Fruit fly (Drosophila melanogaster) whole organism, embryonic: ENCODE results near the gene Iru.

Source experiments
- Adf1 ChIP-seq: fragments of 200-800 bp; sonication (Bioruptor generic); IDR thresholded peaks from 2 replicates; pipeline ENCODE4 v1.3.6; 2022; ENCODE audit warnings: missing biosample characterization, missing genetic modification characterization
- BtbVII ChIP-seq: fragments of 200-800 bp; sonication (Bioruptor generic); optimal IDR thresholded peaks from 3 replicates; lab custom pipeline; 2017; ENCODE audit warnings: missing biosample characterization, mild to moderate bottlenecking, missing genetic modification characterization
- CG10462 ChIP-seq: fragments of 200-800 bp; sonication (Bioruptor generic); optimal IDR thresholded peaks from 2 replicates; lab custom pipeline; 2016; ENCODE audit warnings: missing biosample characterization, missing genetic modification characterization
- CG10543 ChIP-seq: fragments of 200-800 bp; sonication (Bioruptor generic); optimal IDR thresholded peaks from 3 replicates; lab custom pipeline; 2017; ENCODE audit warnings: missing biosample characterization, mild to moderate bottlenecking, missing genetic modification characterization, moderate library complexity
- CG11093 ChIP-seq: fragments of 200-800 bp; sonication (Bioruptor generic); IDR thresholded peaks from 3 replicates; pipeline ENCODE4 v1.3.6; 2022; ENCODE audit warnings: missing biosample characterization, missing genetic modification characterization
- CG11456 ChIP-seq: fragments of 200-800 bp; sonication (Bioruptor generic); IDR thresholded peaks from 3 replicates; pipeline ENCODE4 v1.3.6; 2022; ENCODE audit warnings: missing biosample characterization, missing genetic modification characterization
- CG12071 ChIP-seq: fragments of 200-800 bp; sonication (Bioruptor generic); optimal IDR thresholded peaks from 3 replicates; lab custom pipeline; 2018; ENCODE audit warnings: missing biosample characterization, mild to moderate bottlenecking, missing genetic modification characterization
- CG12155 ChIP-seq: fragments of 200-800 bp; sonication (Bioruptor generic); optimal IDR thresholded peaks from 3 replicates; lab custom pipeline; 2016; ENCODE audit warnings: missing biosample characterization, missing genetic modification characterization
- CG13287 ChIP-seq: fragments of 200-800 bp; sonication (Bioruptor generic); IDR thresholded peaks from 2 replicates; pipeline ENCODE4 v1.3.6; 2022; ENCODE audit warnings: missing biosample characterization, missing genetic modification characterization; ENCODE audit not compliant: partially characterized antibody
- CG14860 ChIP-seq: fragments of 200-800 bp; sonication (Bioruptor generic); IDR thresholded peaks from 3 replicates; pipeline ENCODE4 v1.3.6; 2022; ENCODE audit warnings: missing biosample characterization, missing genetic modification characterization; ENCODE audit not compliant: partially characterized antibody
- CG15073 ChIP-seq: fragments of 200-800 bp; sonication (Bioruptor generic); optimal IDR thresholded peaks from 2 replicates; lab custom pipeline; 2016; ENCODE audit warnings: missing biosample characterization, missing genetic modification characterization
- CG15269 ChIP-seq: fragments of 200-800 bp; sonication (Bioruptor generic); optimal IDR thresholded peaks from 2 replicates; lab custom pipeline; 2018; ENCODE audit warnings: missing biosample characterization, mild to moderate bottlenecking, missing genetic modification characterization, moderate library complexity
- CG1603 ChIP-seq: fragments of 200-800 bp; sonication (Bioruptor generic); optimal IDR thresholded peaks from 2 replicates; lab custom pipeline; 2019; ENCODE audit warnings: missing biosample characterization, mild to moderate bottlenecking, missing genetic modification characterization, moderate library complexity
- CG3281 ChIP-seq: fragments of 200-800 bp; sonication (Bioruptor generic); optimal IDR thresholded peaks from 3 replicates; lab custom pipeline; 2017; ENCODE audit warnings: missing biosample characterization, mild to moderate bottlenecking, missing genetic modification characterization
- CG34224 ChIP-seq: fragments of 200-800 bp; sonication (Bioruptor generic); IDR thresholded peaks from 3 replicates; pipeline ENCODE4 v1.3.6; 2022; ENCODE audit warnings: missing biosample characterization, missing genetic modification characterization; ENCODE audit not compliant: partially characterized antibody
- CG3838 ChIP-seq: fragments of 200-800 bp; sonication (Bioruptor generic); optimal IDR thresholded peaks from 3 replicates; lab custom pipeline; 2016; ENCODE audit warnings: missing biosample characterization, missing genetic modification characterization
- CG6813 ChIP-seq: fragments of 200-800 bp; sonication (Bioruptor generic); optimal IDR thresholded peaks from 2 replicates; lab custom pipeline; 2017; ENCODE audit warnings: missing biosample characterization, missing genetic modification characterization, mild to moderate bottlenecking, moderate library complexity, missing genetic modification reagents
- CG7987 ChIP-seq: fragments of 200-800 bp; sonication (Bioruptor generic); optimal IDR thresholded peaks from 2 replicates; lab custom pipeline; 2018; ENCODE audit warnings: missing biosample characterization, mild to moderate bottlenecking, missing genetic modification characterization, moderate library complexity
- CG8924 ChIP-seq: fragments of 200-800 bp; optimal IDR thresholded peaks from 3 replicates; lab custom pipeline; 2019; ENCODE audit warnings: missing biosample characterization, mild to moderate bottlenecking, missing genetic modification characterization, moderate library complexity
- D ChIP-seq, 2 experiments: fragments of 200-800 bp in 1 of 2; fragments of >200 bp in 1 of 2; sonication (Bioruptor generic) in 1 of 2; optimal IDR thresholded peaks; 2 replicates in 1 of 2; 3 replicates in 1 of 2; lab custom pipeline; 2017; ENCODE audit warnings: mild to moderate bottlenecking in 1 of 2, missing biosample characterization in 1 of 2, missing genetic modification characterization in 1 of 2, missing genetic modification reagents in 1 of 2
- D19A ChIP-seq: fragments of 200-800 bp; optimal IDR thresholded peaks from 3 replicates; lab custom pipeline; 2019; ENCODE audit warnings: missing biosample characterization, mild to moderate bottlenecking, missing genetic modification characterization, moderate library complexity
- Dref ChIP-seq: fragments of 200-800 bp; sonication (Bioruptor generic); IDR thresholded peaks from 2 replicates; pipeline ENCODE4 v1.3.6; 2022; ENCODE audit warnings: missing biosample characterization, missing genetic modification characterization
- E2f1 ChIP-seq: fragments of 200-800 bp; sonication (Bioruptor generic); IDR thresholded peaks from 2 replicates; pipeline ENCODE4 v1.3.6; 2022; ENCODE audit warnings: missing biosample characterization, missing genetic modification characterization
- ERR ChIP-seq: fragments of 200-800 bp; sonication (Bioruptor generic); optimal IDR thresholded peaks from 2 replicates; lab custom pipeline; 2016; ENCODE audit warnings: missing biosample characterization, missing genetic modification characterization
- HLH3B ChIP-seq: fragments of 200-800 bp; sonication (Bioruptor generic); IDR thresholded peaks from 2 replicates; pipeline ENCODE4 v1.3.6; 2022; ENCODE audit warnings: missing biosample characterization, missing genetic modification characterization
- Kr ChIP-seq: fragments of 200-800 bp; sonication (Bioruptor generic); optimal IDR thresholded peaks from 2 replicates; lab custom pipeline; 2017; ENCODE audit warnings: missing biosample characterization, mild to moderate bottlenecking, missing genetic modification characterization
- Mes4 ChIP-seq: fragments of 200-800 bp; sonication (Bioruptor generic); optimal IDR thresholded peaks from 2 replicates; lab custom pipeline; 2016; ENCODE audit warnings: missing biosample characterization, missing genetic modification characterization
- Ptx1 ChIP-seq: fragments of 200-800 bp; sonication (Bioruptor generic); IDR thresholded peaks from 2 replicates; pipeline ENCODE4 v1.3.6; 2022; ENCODE audit warnings: missing biosample characterization, missing genetic modification characterization
- Stat92E ChIP-seq, 3 experiments: fragments of >200 bp in 2 of 3; fragments of 200-800 bp in 1 of 3; sonication (Bioruptor generic) in 1 of 3; optimal IDR thresholded peaks; 2 replicates each; lab custom pipeline; 2017 to 2019; ENCODE audit warnings: missing biosample characterization in 3 of 3, missing genetic modification characterization in 3 of 3, mild to moderate bottlenecking in 1 of 3, moderate library complexity in 1 of 3
- Usf ChIP-seq: fragments of 200-800 bp; sonication (Bioruptor generic); optimal IDR thresholded peaks from 2 replicates; lab custom pipeline; 2017; ENCODE audit warnings: missing genotype, missing biosample characterization, missing genetic modification characterization
- YL-1 ChIP-seq: fragments of 200-800 bp; sonication (Bioruptor generic); optimal IDR thresholded peaks from 3 replicates; lab custom pipeline; 2017; ENCODE audit warnings: missing biosample characterization, mild to moderate bottlenecking, missing genetic modification characterization
- bab2 ChIP-seq: fragments of 200-800 bp; sonication (Bioruptor generic); optimal IDR thresholded peaks from 2 replicates; lab custom pipeline; 2016; ENCODE audit warnings: missing biosample characterization, missing genetic modification characterization
- cas ChIP-seq: fragments of 200-800 bp; sonication (Bioruptor generic); IDR thresholded peaks from 2 replicates; pipeline ENCODE4 v1.3.6; 2022; ENCODE audit warnings: missing biosample characterization, missing genetic modification characterization
- cg ChIP-seq: fragments of 200-800 bp; sonication (Bioruptor generic); optimal IDR thresholded peaks from 3 replicates; lab custom pipeline; 2019; ENCODE audit warnings: missing biosample characterization, mild to moderate bottlenecking, missing genetic modification characterization, moderate library complexity
- chinmo ChIP-seq: fragments of 200-800 bp; sonication (Bioruptor generic); IDR thresholded peaks from 4 replicates; pipeline ENCODE4 v1.3.6; 2022; ENCODE audit warnings: missing biosample characterization, missing genetic modification characterization; ENCODE audit not compliant: partially characterized antibody
- dmrt11E ChIP-seq: fragments of 200-800 bp; sonication (Bioruptor generic); optimal IDR thresholded peaks from 3 replicates; lab custom pipeline; 2018; ENCODE audit warnings: missing biosample characterization, mild to moderate bottlenecking, missing genetic modification characterization, moderate library complexity
- gem ChIP-seq: fragments of 200-800 bp; sonication (Bioruptor generic); optimal IDR thresholded peaks from 2 replicates; lab custom pipeline; 2019; ENCODE audit warnings: missing biosample characterization, mild to moderate bottlenecking, missing genetic modification characterization, moderate library complexity
- jing ChIP-seq: fragments of 200-800 bp; sonication (Bioruptor generic); optimal IDR thresholded peaks from 2 replicates; lab custom pipeline; 2018; ENCODE audit warnings: missing biosample characterization, mild to moderate bottlenecking, missing genetic modification characterization
- lbe ChIP-seq: fragments of 200-800 bp; sonication (Bioruptor generic); optimal IDR thresholded peaks from 2 replicates; lab custom pipeline; 2016; ENCODE audit warnings: missing biosample characterization, mild to moderate bottlenecking, missing genetic modification characterization
- nerfin-2 ChIP-seq: fragments of 200-800 bp; sonication (Bioruptor generic); IDR thresholded peaks from 2 replicates; pipeline ENCODE4 v1.3.6; 2022; ENCODE audit warnings: missing biosample characterization, missing genetic modification characterization; ENCODE audit not compliant: partially characterized antibody
- onecut ChIP-seq: fragments of 200-800 bp; sonication (Bioruptor generic); IDR thresholded peaks from 2 replicates; pipeline ENCODE4 v1.3.6; 2022; ENCODE audit warnings: missing biosample characterization, missing genetic modification characterization
- org-1 ChIP-seq: fragments of 200-800 bp; sonication (Bioruptor generic); optimal IDR thresholded peaks from 2 replicates; lab custom pipeline; 2017; ENCODE audit warnings: missing biosample characterization, missing genetic modification characterization
- phol ChIP-seq: fragments of 200-800 bp; sonication (Bioruptor generic); optimal IDR thresholded peaks from 3 replicates; lab custom pipeline; 2018; ENCODE audit warnings: missing biosample characterization, mild to moderate bottlenecking, missing genetic modification characterization, moderate library complexity
- repo ChIP-seq: fragments of 200-800 bp; sonication (Bioruptor generic); optimal IDR thresholded peaks from 2 replicates; lab custom pipeline; 2016; ENCODE audit warnings: missing biosample characterization, missing genetic modification characterization
- scrt ChIP-seq: fragments of 200-800 bp; sonication (Bioruptor generic); optimal IDR thresholded peaks from 2 replicates; lab custom pipeline; 2018; ENCODE audit warnings: missing biosample characterization, mild to moderate bottlenecking, missing genetic modification characterization, moderate library complexity
- sens ChIP-seq: fragments of 200-800 bp; sonication (Bioruptor generic); peaks from one replicate; lab custom pipeline; 2016; ENCODE audit warnings: missing biosample characterization, missing genetic modification characterization
- tna ChIP-seq: fragments of 200-800 bp; sonication (Bioruptor generic); IDR thresholded peaks from 2 replicates; pipeline ENCODE4 v1.3.6; 2022; ENCODE audit warnings: missing biosample characterization, missing genetic modification characterization; ENCODE audit not compliant: partially characterized antibody
- vvl ChIP-seq: fragments of 200-800 bp; sonication (Bioruptor generic); IDR thresholded peaks from 2 replicates; pipeline ENCODE4 v1.3.6; 2022; ENCODE audit warnings: missing biosample characterization, missing genetic modification characterization
- wek ChIP-seq: fragments of 200-800 bp; sonication (Bioruptor generic); optimal IDR thresholded peaks from 3 replicates; lab custom pipeline; 2018; ENCODE audit warnings: missing biosample characterization, mild to moderate bottlenecking, missing genetic modification characterization, moderate library complexity

Iru gene

DNA sequence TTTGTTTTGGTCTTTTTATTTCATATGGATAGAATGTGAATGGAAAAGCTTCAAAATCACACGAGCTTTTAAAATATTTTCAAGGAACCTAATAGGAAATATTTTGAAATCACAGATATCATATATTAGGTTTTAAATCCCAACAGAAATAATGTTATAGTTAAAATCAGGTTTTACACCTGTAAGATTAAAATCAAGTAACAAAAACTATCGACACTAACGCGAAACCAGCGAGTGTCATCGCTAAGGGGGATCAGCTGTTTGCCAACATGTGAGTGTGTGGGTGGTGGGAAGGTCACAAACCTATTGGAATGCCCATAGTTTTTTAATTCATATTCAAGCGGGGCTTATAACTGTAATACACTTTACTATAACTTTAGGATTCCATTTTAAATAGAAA lies 32.4 kb downstream of the Iru start, which contains the start of gene hyx (continued):
- TF ChIP-seq CG13287 (GFP tag; lab: Robert Waterston, UW), result peak; percentile 94
- TF ChIP-seq ERR (GFP tag; lab: Kevin White, UChicago), result peak; percentile 46
- TF ChIP-seq E2f1 (GFP tag; lab: Robert Waterston, UW), result no peak
- peak; percentile 87 for TF ChIP-seq CG12155 (GFP tag; lab: Kevin White, UChicago)
- TF ChIP-seq CG7987 (GFP tag; lab: Kevin White, UChicago), result peak; percentile 11
- peak; percentile 4 for TF ChIP-seq D19A (tag; lab: Kevin White, UChicago)
- peak; percentile 42 for TF ChIP-seq Dref
- TF ChIP-seq HLH3B (GFP tag; lab: Robert Waterston, UW), result no peak
- TF ChIP-seq Adf1 (GFP tag; lab: Robert Waterston, UW), result no peak
- TF ChIP-seq lbe (GFP tag; lab: Kevin White, UChicago), result peak; percentile 39
- TF ChIP-seq CG6813 (GFP tag; lab: Kevin White, UChicago), result no peak
- TF ChIP-seq cas (GFP tag; lab: Robert Waterston, UW), result 0 out of 2 replicates have a peak, but pooled peaks have one; percentile 27
- no peak for TF ChIP-seq onecut (GFP tag; lab: Robert Waterston, UW)
- peak; percentile 52 for TF ChIP-seq wek
- no peak for TF ChIP-seq YL-1 (GFP tag; lab: Kevin White, UChicago)
- TF ChIP-seq CG1603, result peak; percentile 62
- peak; percentile 81 for TF ChIP-seq cg (GFP tag; lab: Kevin White, UChicago)
- peak; percentile 24 for TF ChIP-seq bab2 (GFP tag; lab: Kevin White, UChicago)
- TF ChIP-seq D (optimal IDR thresholded peaks at IDR 0.05; lab: Kevin White, UChicago), result no peak
- no peak for TF ChIP-seq D (GFP tag; optimal IDR thresholded peaks at IDR 0.05; lab: Kevin White, UChicago)
- TF ChIP-seq CG34224, result peak; percentile 86
- TF ChIP-seq Ptx1 (GFP tag; lab: Robert Waterston, UW), result peak; percentile 48
- peak; percentile 9 for TF ChIP-seq CG12071 (GFP tag; lab: Kevin White, UChicago)
- TF ChIP-seq Stat92E (GFP tag; optimal IDR thresholded peaks at IDR 0.05; lab: Kevin White, UChicago), result no peak
- peak; percentile 53 for TF ChIP-seq gem (tag; lab: Kevin White, UChicago)
- peak; percentile 95 for TF ChIP-seq sens (GFP tag; lab: Kevin White, UChicago)
- TF ChIP-seq scrt (GFP tag; lab: Kevin White, UChicago), result peak; percentile 43
- no peak for TF ChIP-seq CG11093 (GFP tag; lab: Robert Waterston, UW)
- no peak for TF ChIP-seq Mes4 (GFP tag; lab: Kevin White, UChicago)
- TF ChIP-seq vvl (GFP tag; lab: Robert Waterston, UW), result peak; percentile 58; the same call in 1 of the 2 replicates
- TF ChIP-seq CG11456, result peak; percentile 40; the same call in 2 of the 3 replicates
- TF ChIP-seq tna (GFP tag; lab: Robert Waterston, UW), result peak; percentile 56; the same call in 1 of the 2 replicates
- peak; percentile 56 for TF ChIP-seq CG8924 (tag; lab: Kevin White, UChicago)
- TF ChIP-seq CG15073 (GFP tag; lab: Kevin White, UChicago), result no peak
- TF ChIP-seq CG14860, result peak; percentile 58
- TF ChIP-seq CG15269 (tag; lab: Kevin White, UChicago), result peak; percentile 42
- TF ChIP-seq CG10543 (GFP tag; lab: Kevin White, UChicago), result peak; percentile 29
- peak; percentile 33 for TF ChIP-seq phol (tag; lab: Kevin White, UChicago)
- TF ChIP-seq repo (GFP tag; lab: Kevin White, UChicago), result no peak
- no peak for TF ChIP-seq CG3838
- TF ChIP-seq BtbVII, result no peak
- TF ChIP-seq org-1 (GFP tag; lab: Kevin White, UChicago), result no peak
- TF ChIP-seq CG3281 (GFP tag; lab: Kevin White, UChicago), result peak; percentile 26
- TF ChIP-seq dmrt11E (tag; lab: Kevin White, UChicago), result peak; percentile 27
- TF ChIP-seq chinmo (GFP tag; lab: Robert Waterston, UW), result peak; percentile 78; the same call in 3 of the 4 replicates
- TF ChIP-seq Kr, result no peak
- TF ChIP-seq nerfin-2, result 0 out of 2 replicates have a peak, but pooled peaks have one; percentile 38
- no peak for TF ChIP-seq CG10462
- no peak for TF ChIP-seq Usf
- TF ChIP-seq jing (GFP tag; lab: Kevin White, UChicago), result no peak
